Worm (Caenorhabditis elegans) whole organism, L3 larva: ENCODE measurements around the gene Y73F8A.32.
"Not testable (repeated sequence)": the region's sequence is repeated elsewhere in the genome, so short reads cannot be mapped to it uniquely, and the experiment has no call there.

Source experiments
- R02D3.7 ChIP-seq: fragments of 150-350 bp; optimal IDR thresholded peaks from 2 replicates; lab custom pipeline; 2014; ENCODE audit warnings: missing biosample characterization, missing genetic modification characterization
- ZK546.5 ChIP-seq: sonication (generic microtip); optimal IDR thresholded peaks from 2 replicates; lab custom pipeline; 2017; ENCODE audit warnings: missing biosample characterization, missing genetic modification characterization
- aly-2 ChIP-seq: fragments of 150-350 bp; optimal IDR thresholded peaks from 2 replicates; lab custom pipeline; 2014; ENCODE audit warnings: missing biosample characterization, missing genetic modification characterization
- ama-1 ChIP-seq: fragments of 150-350 bp; optimal IDR thresholded peaks from 2 replicates; lab custom pipeline; 2018
- ceh-16 ChIP-seq: sonication (generic microtip); optimal IDR thresholded peaks from 2 replicates; lab custom pipeline; 2017; ENCODE audit warnings: missing biosample characterization, missing genetic modification characterization
- ceh-28 ChIP-seq: fragments of 150-350 bp; optimal IDR thresholded peaks from 2 replicates; lab custom pipeline; 2014; ENCODE audit warnings: missing biosample characterization, missing genetic modification reagents, missing genetic modification characterization
- ceh-82 ChIP-seq: fragments of 150-350 bp; optimal IDR thresholded peaks from 2 replicates; lab custom pipeline; 2014; ENCODE audit warnings: missing biosample characterization, missing genetic modification characterization
- ceh-9 ChIP-seq: sonication (generic microtip); optimal IDR thresholded peaks from 2 replicates; lab custom pipeline; 2018; ENCODE audit warnings: missing biosample characterization, missing genetic modification characterization
- daf-12 ChIP-seq: fragments of 150-350 bp; optimal IDR thresholded peaks from 2 replicates; lab custom pipeline; 2014; ENCODE audit warnings: missing biosample characterization, missing genetic modification reagents, missing genetic modification characterization
- egl-27 ChIP-seq: sonication (generic microtip); optimal IDR thresholded peaks from 4 replicates; lab custom pipeline; 2017; ENCODE audit warnings: missing biosample characterization, missing genetic modification reagents, missing genetic modification characterization
- egl-5 ChIP-seq: fragments of 150-350 bp; optimal IDR thresholded peaks from 2 replicates; lab custom pipeline; 2017; ENCODE audit warnings: missing biosample characterization, missing genetic modification reagents, missing genetic modification characterization, inconsistent platforms
- elt-1 ChIP-seq: fragments of 150-350 bp; optimal IDR thresholded peaks from 2 replicates; lab custom pipeline; 2014; ENCODE audit warnings: missing biosample characterization, missing genetic modification characterization
- elt-2 ChIP-seq: sonication (generic microtip); optimal IDR thresholded peaks from 2 replicates; lab custom pipeline; 2016; ENCODE audit warnings: missing genetic modification reagents, mild to moderate bottlenecking, missing genetic modification characterization, missing compliant biosample characterization
- elt-3 ChIP-seq, 3 experiments: fragments of 150-350 bp in 1 of 3; sonication (generic microtip) in 2 of 3; optimal IDR thresholded peaks; 2 replicates in 2 of 3; 4 replicates in 1 of 3; lab custom pipeline; 2014 to 2017; ENCODE audit warnings: missing biosample characterization in 3 of 3, missing genetic modification characterization in 3 of 3
- eor-1 ChIP-seq, 2 experiments: fragments of 150-350 bp; optimal IDR thresholded peaks; 2 replicates each; lab custom pipeline; 2014 to 2018; ENCODE audit warnings: missing biosample characterization in 2 of 2, missing genetic modification characterization in 2 of 2
- fkh-10 ChIP-seq: sonication (generic microtip); optimal IDR thresholded peaks from 2 replicates; lab custom pipeline; 2017; ENCODE audit warnings: missing biosample characterization, missing genetic modification reagents, missing genetic modification characterization
- fkh-2 ChIP-seq: fragments of 150-350 bp; optimal IDR thresholded peaks from 2 replicates; lab custom pipeline; 2014; ENCODE audit warnings: missing biosample characterization, missing genetic modification reagents, missing genetic modification characterization
- fos-1 ChIP-seq: fragments of 150-350 bp; optimal IDR thresholded peaks from 2 replicates; lab custom pipeline; 2014; ENCODE audit warnings: missing biosample characterization, missing genetic modification characterization
- hmg-11 ChIP-seq: sonication (generic microtip); optimal IDR thresholded peaks from 2 replicates; lab custom pipeline; 2016; ENCODE audit warnings: missing genetic modification characterization, missing compliant biosample characterization
- jun-1 ChIP-seq: fragments of 150-350 bp; optimal IDR thresholded peaks from 2 replicates; lab custom pipeline; 2014; ENCODE audit warnings: missing biosample characterization, missing genetic modification reagents, missing genetic modification characterization
- lin-15B ChIP-seq: fragments of 150-350 bp; optimal IDR thresholded peaks from 2 replicates; lab custom pipeline; 2014; ENCODE audit warnings: missing biosample characterization, missing genetic modification characterization
- lin-39 ChIP-seq: fragments of 150-350 bp; optimal IDR thresholded peaks from 2 replicates; lab custom pipeline; 2018; ENCODE audit warnings: missing biosample characterization, missing genetic modification reagents, missing genetic modification characterization
- lsy-12 ChIP-seq: sonication (generic microtip); optimal IDR thresholded peaks from 2 replicates; lab custom pipeline; 2016; ENCODE audit warnings: mild to moderate bottlenecking, missing genetic modification characterization, missing compliant biosample characterization
- mdl-1 ChIP-seq: fragments of 150-350 bp; optimal IDR thresholded peaks from 2 replicates; lab custom pipeline; 2014; ENCODE audit warnings: missing biosample characterization, missing genetic modification characterization
- mml-1 ChIP-seq: fragments of 150-350 bp; sonication (generic microtip); optimal IDR thresholded peaks from 3 replicates; lab custom pipeline; 2014; ENCODE audit warnings: missing biosample characterization, missing genetic modification characterization
- nfya-1 ChIP-seq: sonication (generic microtip); optimal IDR thresholded peaks from 2 replicates; lab custom pipeline; 2017; ENCODE audit warnings: missing genetic modification characterization, mild to moderate bottlenecking, missing compliant biosample characterization, antibody characterized with exemption, moderate library complexity; ENCODE audit not compliant: insufficient read depth
- nhr-11 ChIP-seq: fragments of 150-350 bp; optimal IDR thresholded peaks from 2 replicates; lab custom pipeline; 2014; ENCODE audit warnings: missing biosample characterization, missing genetic modification characterization
- nhr-12 ChIP-seq: fragments of 150-350 bp; optimal IDR thresholded peaks from 2 replicates; lab custom pipeline; 2014; ENCODE audit warnings: missing biosample characterization, missing genetic modification characterization
- nhr-23 ChIP-seq: fragments of 150-350 bp; optimal IDR thresholded peaks from 2 replicates; lab custom pipeline; 2014; ENCODE audit warnings: missing biosample characterization, missing genetic modification reagents, missing genetic modification characterization
- nhr-237 ChIP-seq: fragments of 150-350 bp; optimal IDR thresholded peaks from 2 replicates; lab custom pipeline; 2014; ENCODE audit warnings: missing biosample characterization, missing genetic modification characterization
- nhr-25 ChIP-seq: sonication (generic microtip); optimal IDR thresholded peaks from 2 replicates; lab custom pipeline; 2017; ENCODE audit warnings: missing biosample characterization, missing genetic modification characterization
- nhr-28 ChIP-seq: fragments of 150-350 bp; optimal IDR thresholded peaks from 2 replicates; lab custom pipeline; 2014; ENCODE audit warnings: missing biosample characterization, missing genetic modification characterization
- nhr-43 ChIP-seq: sonication (generic microtip); optimal IDR thresholded peaks from 2 replicates; lab custom pipeline; 2016; ENCODE audit warnings: mild to moderate bottlenecking, missing genetic modification characterization, missing compliant biosample characterization; ENCODE audit not compliant: poor library complexity, severe bottlenecking
- nhr-67 ChIP-seq: fragments of 150-350 bp; optimal IDR thresholded peaks from 2 replicates; lab custom pipeline; 2014; ENCODE audit warnings: missing biosample characterization, missing genetic modification characterization
- nhr-76 ChIP-seq: fragments of 150-350 bp; sonication (generic microtip); optimal IDR thresholded peaks from 5 replicates; lab custom pipeline; 2014; ENCODE audit warnings: missing biosample characterization, missing genetic modification characterization
- nhr-77 ChIP-seq: fragments of 150-350 bp; optimal IDR thresholded peaks from 2 replicates; lab custom pipeline; 2014; ENCODE audit warnings: missing biosample characterization, missing genetic modification characterization
- pha-4 ChIP-seq: fragments of 150-350 bp; optimal IDR thresholded peaks from 2 replicates; lab custom pipeline; 2014; ENCODE audit warnings: missing biosample characterization, missing genetic modification reagents, missing genetic modification characterization
- pqm-1 ChIP-seq: fragments of 150-350 bp; optimal IDR thresholded peaks from 2 replicates; lab custom pipeline; 2017; ENCODE audit warnings: missing biosample characterization, missing genetic modification characterization, inconsistent platforms
- sea-2 ChIP-seq: fragments of 150-350 bp; sonication (generic microtip); optimal IDR thresholded peaks from 4 replicates; lab custom pipeline; 2014; ENCODE audit warnings: missing biosample characterization, missing genetic modification reagents, missing genetic modification characterization
- skn-1 ChIP-seq: fragments of 150-350 bp; optimal IDR thresholded peaks from 2 replicates; lab custom pipeline; 2014; ENCODE audit warnings: missing biosample characterization, missing genetic modification characterization
- snpc-4 ChIP-seq: fragments of 150-350 bp; optimal IDR thresholded peaks from 2 replicates; lab custom pipeline; 2014; ENCODE audit warnings: missing biosample characterization, missing genetic modification characterization
- tbx-2 ChIP-seq: sonication (generic microtip); optimal IDR thresholded peaks from 2 replicates; lab custom pipeline; 2016; ENCODE audit warnings: mild to moderate bottlenecking, missing genetic modification characterization, missing compliant biosample characterization
- unc-39 ChIP-seq: sonication (generic microtip); optimal IDR thresholded peaks from 4 replicates; lab custom pipeline; 2017; ENCODE audit warnings: missing biosample characterization, missing genetic modification characterization
- unc-62 ChIP-seq: fragments of 150-350 bp; sonication (generic microtip); optimal IDR thresholded peaks from 4 replicates; lab custom pipeline; 2014; ENCODE audit warnings: missing biosample characterization, missing genetic modification reagents, missing genetic modification characterization
- zag-1 ChIP-seq: fragments of 150-350 bp; optimal IDR thresholded peaks from 2 replicates; lab custom pipeline; 2014; ENCODE audit warnings: missing biosample characterization, missing genetic modification characterization
- ztf-11 ChIP-seq: fragments of 150-350 bp; optimal IDR thresholded peaks from 2 replicates; lab custom pipeline; 2014; ENCODE audit warnings: missing biosample characterization, missing genetic modification characterization
- ztf-4 ChIP-seq: fragments of 150-350 bp; optimal IDR thresholded peaks from 2 replicates; lab custom pipeline; 2014; ENCODE audit warnings: missing biosample characterization, missing genetic modification characterization

Gene Y73F8A.32

DNA sequence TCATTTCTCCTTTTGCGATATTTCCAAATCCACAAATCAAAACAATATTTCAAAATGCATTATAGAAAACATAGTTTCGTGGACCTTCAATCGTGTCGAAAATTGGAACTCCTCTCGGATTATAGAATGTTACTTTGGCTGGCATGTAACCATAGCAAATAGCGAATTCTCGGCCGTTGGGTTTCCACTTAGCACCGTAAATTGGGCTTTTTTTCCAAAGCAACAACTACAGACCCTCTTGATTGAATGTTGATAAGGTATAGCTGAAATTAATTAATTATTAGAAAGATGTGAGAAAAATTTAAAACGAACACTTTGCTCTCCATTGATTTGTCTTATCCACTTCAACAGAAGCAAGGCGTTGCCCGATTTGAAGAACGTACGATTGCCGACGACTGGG is at the start of gene Y73F8A.32:
Gene Y73F8A.32, minus strand, starts transcription at position 101 of the 400 bp plus-strand sequence.
- not testable (repeated sequence) for TF ChIP-seq elt-1, zag-1, nfya-1 (tag; lab: Kevin White, UChicago)

DNA sequence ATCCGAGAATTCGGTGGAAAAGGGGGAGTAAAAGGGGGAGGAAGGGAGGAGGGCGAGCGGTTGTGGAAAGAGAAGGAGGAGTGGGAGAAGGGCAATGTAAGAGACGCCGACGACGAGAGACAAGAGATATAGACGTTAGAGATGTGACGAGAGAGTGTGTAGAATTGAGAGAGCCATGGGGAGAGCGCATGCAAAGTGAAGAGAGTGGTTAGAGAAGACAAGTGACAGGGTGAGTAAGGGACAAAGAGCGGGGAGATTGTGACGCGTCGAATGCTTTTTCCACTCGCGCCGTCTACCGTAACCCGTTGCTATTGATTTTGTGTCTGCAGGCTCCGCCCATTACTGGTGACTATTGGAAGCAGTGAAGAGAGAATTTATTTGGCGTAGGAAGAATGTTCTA is 49.5 kb upstream of the Y73F8A.32 start:
- TF ChIP-seq unc-39 (tag; lab: Kevin White, UChicago): no peak
- no peak for TF ChIP-seq nhr-28 (tag; lab: Kevin White, UChicago)
- TF ChIP-seq nhr-43 (tag; lab: Kevin White, UChicago): peak; percentile 88
- TF ChIP-seq ztf-11 (tag; lab: Kevin White, UChicago): no peak
- TF ChIP-seq ama-1 (lab: Kevin White, UChicago): peak; percentile 7
- peak; percentile 0 for TF ChIP-seq pqm-1 (tag; lab: Kevin White, UChicago)
- TF ChIP-seq zag-1 (tag; lab: Kevin White, UChicago): peak; percentile 6
- peak; percentile 36 for TF ChIP-seq R02D3.7
- peak; percentile 77 for TF ChIP-seq tbx-2 (tag; lab: Kevin White, UChicago)
- TF ChIP-seq ceh-9 (tag; lab: Kevin White, UChicago): no peak
- TF ChIP-seq egl-5 (tag; lab: Kevin White, UChicago): peak; percentile 85
- no peak for TF ChIP-seq nhr-77
- TF ChIP-seq nhr-237: no peak
- TF ChIP-seq sea-2 (GFP tag; lab: Kevin White, UChicago): no peak
- peak; percentile 51 for TF ChIP-seq snpc-4 (tag; lab: Kevin White, UChicago)
- TF ChIP-seq lin-15B (tag; lab: Kevin White, UChicago): peak; percentile 68
- TF ChIP-seq pha-4 (tag; lab: Kevin White, UChicago): peak; percentile 75
- no peak for TF ChIP-seq nhr-12 (tag; lab: Kevin White, UChicago)
- peak; percentile 96 for TF ChIP-seq ceh-28
- no peak for TF ChIP-seq ZK546.5 (tag; lab: Kevin White, UChicago)
- peak; percentile 85 for TF ChIP-seq nhr-23
- TF ChIP-seq ceh-16 (tag; lab: Kevin White, UChicago): no peak
- peak; percentile 8 for TF ChIP-seq fkh-10 (GFP tag; lab: Kevin White, UChicago)
- no peak for TF ChIP-seq fos-1 (tag; lab: Kevin White, UChicago)
- peak; percentile 15 for TF ChIP-seq mdl-1 (tag; lab: Kevin White, UChicago)
- TF ChIP-seq elt-2 (tag; lab: Kevin White, UChicago): peak; percentile 70
- TF ChIP-seq elt-3 (tag; optimal IDR thresholded peaks at IDR 0.05; lab: Kevin White, UChicago): no peak
- TF ChIP-seq nhr-76 (tag; lab: Kevin White, UChicago): no peak
- TF ChIP-seq jun-1 (tag; lab: Kevin White, UChicago): peak; percentile 83
- TF ChIP-seq ceh-82: peak; percentile 7
- TF ChIP-seq elt-1 (tag; lab: Kevin White, UChicago): peak; percentile 24
- TF ChIP-seq aly-2: no peak
- peak; percentile 60 for TF ChIP-seq unc-62 (GFP tag; lab: Kevin White, UChicago)
- no peak for TF ChIP-seq eor-1 (tag; optimal IDR thresholded peaks at IDR 0.05; lab: Kevin White, UChicago)
- TF ChIP-seq skn-1: peak; percentile 30
- no peak for TF ChIP-seq nhr-67 (tag; lab: Kevin White, UChicago)
- TF ChIP-seq nfya-1 (tag; lab: Kevin White, UChicago): peak; percentile 100
- no peak for TF ChIP-seq fkh-2 (tag; lab: Kevin White, UChicago)
- peak; percentile 83 for TF ChIP-seq nhr-25 (tag; lab: Kevin White, UChicago)
- TF ChIP-seq ztf-4 (tag; lab: Kevin White, UChicago): no peak
- peak; percentile 76 for TF ChIP-seq lin-39 (tag; lab: Kevin White, UChicago)
- peak; percentile 98 for TF ChIP-seq lsy-12 (tag; lab: Kevin White, UChicago)
- no peak for TF ChIP-seq mml-1 (tag; lab: Kevin White, UChicago)
- TF ChIP-seq egl-27 (tag; lab: Kevin White, UChicago): peak; percentile 17
- TF ChIP-seq nhr-11 (tag; lab: Kevin White, UChicago): no peak
- TF ChIP-seq daf-12 (tag; lab: Kevin White, UChicago): no peak
- peak; percentile 98 for TF ChIP-seq hmg-11 (tag; lab: Kevin White, UChicago)
